Worm (Caenorhabditis elegans) whole organism, dauer: ENCODE results near the gene unc-43.

Source experiments
- unc-62 ChIP-seq: sonication (generic microtip); optimal IDR thresholded peaks from 2 replicates; lab custom pipeline; 2017; ENCODE audit warnings: missing biosample characterization, missing genetic modification reagents, missing genetic modification characterization

The unc-43 gene

ce11 chrIV:10349871-10350640 is at the start of gene unc-43, which contains the start of gene Y43C5B.3:
TSS of gene unc-43 (minus strand) at chrIV:10350217.
TSS of gene Y43C5B.3 (plus strand) at chrIV:10350590.
- TF ChIP-seq unc-62, result no peak

ce11 chrIV:10398244-10398643 is 48.2 kb upstream of the unc-43 start:
- no peak for TF ChIP-seq unc-62

DNA sequence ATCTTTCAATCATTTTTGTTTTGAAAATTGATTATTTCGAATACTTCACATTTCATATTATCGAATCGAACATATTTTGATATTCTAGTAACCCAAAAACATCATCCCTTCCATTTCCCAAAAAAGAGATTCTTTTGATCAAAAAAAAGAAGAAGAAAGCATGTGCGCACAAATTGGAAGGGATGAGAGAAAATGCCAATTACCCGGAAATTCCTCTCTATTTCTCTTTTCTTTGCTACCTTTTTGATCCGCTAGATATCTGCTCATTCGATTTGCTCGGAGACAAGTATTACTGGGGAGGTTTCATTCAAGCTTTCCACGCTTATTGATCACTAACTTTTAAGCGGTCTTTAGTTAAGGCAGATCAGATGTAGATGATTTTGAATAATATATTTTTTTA is 46.8 kb upstream of the unc-43 start:
- no peak for TF ChIP-seq unc-62

ce11 chrIV:10394858-10395257 is 44.8 kb upstream of the unc-43 start, which contains the start of gene R10H10.4:
TSS of gene R10H10.4 (minus strand) at chrIV:10394958.
- no peak for TF ChIP-seq unc-62

DNA sequence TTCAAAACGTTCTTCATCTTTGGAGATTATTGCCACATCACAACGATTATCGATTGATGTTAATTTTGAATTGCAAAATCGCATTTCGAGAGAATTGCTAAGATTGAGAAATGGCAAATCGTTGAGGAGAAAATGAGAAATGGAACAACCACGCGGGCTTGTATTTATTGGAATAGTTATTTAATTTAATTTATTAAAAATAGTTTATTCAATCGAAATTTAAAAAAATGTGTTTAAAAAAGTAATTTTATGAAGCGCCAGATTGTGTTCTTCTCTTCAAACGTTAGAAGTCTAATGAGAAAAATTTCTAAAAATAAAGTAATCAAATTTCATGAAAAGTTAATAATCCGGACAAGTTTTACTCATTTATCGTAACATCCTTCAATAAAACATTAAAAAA is 41.8 kb upstream of the unc-43 start, which contains the start of gene spe-26:
spe-26 (minus strand) TSS at position 101 of the 400 bp plus-strand sequence.
- TF ChIP-seq unc-62, result no peak

DNA sequence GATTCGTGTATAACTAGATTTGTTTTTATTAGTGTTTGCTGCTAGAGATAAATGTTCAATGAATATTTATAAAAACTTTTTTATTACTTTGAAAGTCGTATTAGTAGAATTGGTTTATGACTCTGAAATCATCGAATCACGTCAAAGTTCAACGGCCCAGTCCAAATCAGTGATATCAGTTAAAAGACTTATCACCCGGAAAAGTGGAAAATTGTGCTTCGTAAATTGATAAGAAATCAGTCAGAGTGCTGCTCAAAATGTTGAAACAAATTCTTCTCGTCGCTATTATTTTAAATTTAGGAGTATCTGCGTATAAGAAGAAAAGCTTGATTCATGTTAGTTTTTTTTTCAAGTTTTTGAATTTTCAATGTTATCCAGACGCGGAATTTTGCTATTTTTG is 38.2 kb upstream of the unc-43 start, which contains the start of gene R10H10.3:
R10H10.3 (plus strand) TSS at position 243 of the 400 bp plus-strand sequence.
- TF ChIP-seq unc-62, result no peak

DNA sequence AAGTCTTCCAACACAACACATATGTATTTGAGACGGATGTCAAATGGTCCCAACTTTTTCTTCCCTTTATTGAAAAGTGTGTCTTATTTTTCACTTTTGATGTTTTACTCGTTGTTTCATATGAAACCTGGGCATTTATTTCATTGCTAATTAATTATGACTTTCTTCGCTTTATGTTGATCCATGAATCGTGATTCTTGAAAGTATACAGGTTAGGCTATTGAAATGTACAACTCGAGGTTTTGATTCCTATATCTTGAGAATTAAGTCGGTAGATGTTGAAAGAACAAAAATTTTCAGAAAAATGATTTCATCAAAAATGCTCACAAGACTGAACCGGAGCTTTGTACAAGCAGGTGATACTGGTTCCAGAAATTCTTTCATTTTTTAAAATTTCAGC is 37.1 kb upstream of the unc-43 start, which contains the start of gene nfu-1:
nfu-1 (plus strand) TSS at position 301 of the 400 bp plus-strand sequence.
- TF ChIP-seq unc-62, result no peak

ce11 chrIV:10382894-10383293 is 32.9 kb upstream of the unc-43 start:
- no peak for TF ChIP-seq unc-62

DNA sequence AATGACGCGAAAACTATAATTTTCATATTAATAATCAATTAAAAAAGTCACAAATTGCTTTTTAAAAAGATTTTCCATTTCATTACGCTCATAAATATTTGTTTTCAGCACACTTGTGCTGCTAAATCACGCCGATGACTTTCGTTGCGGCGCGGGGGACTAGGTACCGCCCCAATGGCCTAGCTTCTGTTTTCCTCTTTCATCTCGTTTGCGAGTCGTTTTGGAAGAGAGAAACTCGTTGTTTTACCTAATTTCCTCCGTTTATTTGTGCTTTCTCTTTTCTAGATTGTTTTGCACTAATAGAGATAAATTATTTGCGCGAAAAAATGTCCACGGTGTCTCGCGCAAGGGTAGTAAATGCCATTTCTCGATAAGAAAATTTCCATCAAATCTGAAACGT is 31.0 kb upstream of the unc-43 start:
- TF ChIP-seq unc-62, result no peak

DNA sequence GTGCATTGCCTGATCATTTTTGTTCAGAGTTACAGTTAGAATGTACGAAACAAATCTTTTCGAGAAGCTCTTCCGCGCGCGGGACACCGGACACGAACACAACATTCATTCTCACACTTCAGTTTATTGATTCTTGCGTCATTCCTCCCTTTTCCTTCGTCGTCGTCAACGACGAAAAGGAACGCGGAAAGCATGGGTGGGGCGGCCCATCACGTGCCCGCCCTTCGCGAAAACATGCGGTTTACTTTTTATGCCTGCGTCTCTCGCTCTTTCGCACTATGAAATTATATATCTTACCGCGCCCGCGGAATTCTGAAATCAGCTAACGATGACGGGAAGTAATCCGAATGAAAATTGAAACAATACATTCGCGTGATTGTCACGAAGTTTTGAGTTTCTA is 30.6 kb upstream of the unc-43 start:
- TF ChIP-seq unc-62, result no peak

DNA sequence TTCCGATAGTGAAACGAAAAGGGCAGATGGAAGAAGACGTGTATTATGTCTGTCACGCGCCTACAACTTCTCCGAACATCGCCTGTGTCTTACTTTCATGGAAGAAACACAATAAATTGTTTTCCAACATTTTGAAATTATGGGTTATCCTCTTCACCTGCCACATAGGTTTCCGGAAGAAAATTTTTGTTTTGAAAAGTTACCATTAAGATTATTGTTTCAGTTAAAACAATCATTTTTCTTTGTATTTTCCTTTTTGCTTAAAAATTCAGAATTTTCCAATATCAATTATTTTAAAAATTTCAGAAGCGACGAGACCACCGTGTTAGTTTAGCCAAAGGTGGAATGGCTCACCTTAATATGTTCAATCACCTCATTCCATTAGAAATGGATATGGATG is 24.6 kb upstream of the unc-43 start, which contains the start of gene mask-1:
mask-1 (plus strand) TSS at position 301 of the 400 bp plus-strand sequence.
- TF ChIP-seq unc-62, result no peak

- no peak for TF ChIP-seq unc-62
Measured at ce11 chrIV:10373772-10374288, 23.8 kb upstream of the unc-43 start, which contains the start of gene mpz-5. TSS of gene mpz-5 (minus strand) at chrIV:10373822.

DNA sequence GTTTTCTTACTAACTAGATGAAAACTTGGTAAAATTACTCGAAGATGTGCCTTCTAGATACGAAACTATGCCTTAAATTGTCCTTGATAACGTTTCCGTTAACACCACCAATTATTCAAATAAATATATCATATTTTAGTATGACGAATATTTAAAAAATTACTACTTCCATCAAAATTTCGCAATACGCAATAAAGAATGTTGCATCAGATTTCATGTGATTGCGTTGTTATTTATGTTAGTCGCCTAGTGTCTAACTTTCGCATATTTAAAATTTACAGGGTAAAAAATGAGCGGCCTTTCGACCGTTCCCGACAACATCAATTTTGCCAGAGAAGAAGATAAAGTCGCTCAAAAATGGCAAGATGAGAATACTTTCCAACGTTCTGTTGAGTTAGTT is 18.3 kb upstream of the unc-43 start, which contains the start of gene iars-1:
iars-1 (plus strand) TSS at position 276 of the 400 bp plus-strand sequence.
- TF ChIP-seq unc-62, result no peak

DNA sequence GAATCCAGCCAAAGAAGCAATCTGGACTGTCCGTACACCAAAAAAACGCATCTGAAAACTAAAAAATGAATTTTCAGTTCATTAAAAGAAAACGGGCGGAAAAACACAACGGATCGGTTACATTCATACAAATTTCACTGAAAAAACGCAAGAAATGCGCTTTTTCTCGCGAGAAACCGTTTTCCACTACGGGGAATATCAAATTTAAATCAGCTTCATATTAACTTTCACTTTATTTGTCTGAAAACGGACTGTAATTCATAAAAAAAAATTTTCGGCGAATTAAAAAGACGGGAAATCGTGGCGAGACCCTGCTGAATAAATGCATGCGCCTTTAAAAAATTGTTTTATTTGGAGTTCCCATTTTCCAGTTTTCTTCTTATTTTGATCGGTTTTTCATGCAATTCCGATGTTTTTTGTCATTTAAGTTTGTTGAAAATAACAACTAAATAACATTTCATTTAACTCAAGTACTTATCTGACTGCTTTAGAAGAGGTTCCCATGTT is 17.8 kb upstream of the unc-43 start, which contains the start of gene pges-2:
pges-2 (minus strand) TSS at position 51 of the 507 bp plus-strand sequence.
- no peak for TF ChIP-seq unc-62

- no peak for TF ChIP-seq unc-62
Measured at ce11 chrIV:10366018-10366417, 16.0 kb upstream of the unc-43 start, which contains the start of gene sir-2.1. TSS of gene sir-2.1 (minus strand) at chrIV:10366229.

ce11 chrIV:10360336-10360735 is 10.3 kb upstream of the unc-43 start, which contains the start of gene ugt-59:
TSS of gene ugt-59 (plus strand) at chrIV:10360636.
- no peak for TF ChIP-seq unc-62

DNA sequence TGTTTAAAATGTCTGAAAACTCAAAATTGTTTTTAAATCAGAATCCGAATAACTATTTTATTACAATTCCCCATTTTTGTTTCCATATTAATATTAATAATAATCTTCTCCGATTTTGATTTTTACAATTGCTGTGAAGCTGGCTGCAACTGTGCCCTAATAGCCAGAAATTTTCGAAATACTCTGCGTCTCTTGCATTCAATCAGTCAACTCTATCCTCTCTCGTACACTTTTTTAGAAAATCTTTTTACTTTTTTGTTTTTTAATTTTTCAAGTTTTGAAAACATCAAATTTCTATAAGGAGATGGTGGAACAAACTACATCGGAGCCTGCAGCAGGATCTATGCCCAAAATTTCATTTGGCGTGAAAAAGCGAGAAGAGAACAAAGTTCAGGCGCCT is 7.8 kb upstream of the unc-43 start, which contains the start of gene gkow-1:
gkow-1 (plus strand) TSS at position 301 of the 400 bp plus-strand sequence.
- no peak for TF ChIP-seq unc-62
